Worm (Caenorhabditis elegans) whole organism, L4 larva: Measurements from ENCODE around the gene C27D6.1.

Experiments used
- F10B5.3 ChIP-seq: sonication (generic microtip); optimal IDR thresholded peaks from 2 replicates; lab custom pipeline; 2016; ENCODE audit warnings: mild to moderate bottlenecking, missing genetic modification characterization, missing compliant biosample characterization
- T26A8.4 ChIP-seq: fragments of 200-800 bp; sonication (Bioruptor generic); IDR thresholded peaks from 2 replicates; pipeline ENCODE4 v1.3.6; 2022; ENCODE audit warnings: missing genetic modification characterization, missing compliant biosample characterization
- ZK546.5 ChIP-seq, 2 experiments: sonication (generic microtip); optimal IDR thresholded peaks; 2 replicates each; lab custom pipeline; 2017; ENCODE audit warnings: missing biosample characterization in 2 of 2, missing genetic modification characterization in 2 of 2
- ceh-44 ChIP-seq: fragments of 200-800 bp; sonication (Bioruptor generic); IDR thresholded peaks from 2 replicates; pipeline ENCODE4 v1.3.6; 2022; ENCODE audit warnings: missing genetic modification reagents, missing genetic modification characterization, missing compliant biosample characterization
- egl-27 ChIP-seq: sonication (generic microtip); optimal IDR thresholded peaks from 3 replicates; lab custom pipeline; 2017; ENCODE audit warnings: missing biosample characterization, missing genetic modification reagents, missing genetic modification characterization
- lin-13 ChIP-seq: fragments of 150-350 bp; optimal IDR thresholded peaks from 2 replicates; lab custom pipeline; 2014; ENCODE audit warnings: missing biosample characterization, missing genetic modification reagents, missing genetic modification characterization
- lin-15B ChIP-seq: fragments of 150-350 bp; sonication (generic microtip); optimal IDR thresholded peaks from 3 replicates; lab custom pipeline; 2014; ENCODE audit warnings: missing biosample characterization, missing genetic modification characterization
- lir-3 ChIP-seq: sonication (generic microtip); optimal IDR thresholded peaks from 2 replicates; lab custom pipeline; 2016; ENCODE audit warnings: mild to moderate bottlenecking, missing genetic modification characterization, missing compliant biosample characterization
- nhr-48 ChIP-seq: sonication (generic microtip); optimal IDR thresholded peaks from 2 replicates; lab custom pipeline; 2016; ENCODE audit warnings: mild to moderate bottlenecking, missing genetic modification characterization, missing compliant biosample characterization
- zag-1 ChIP-seq: fragments of 150-350 bp; optimal IDR thresholded peaks from 2 replicates; lab custom pipeline; 2014; ENCODE audit warnings: missing biosample characterization, missing genetic modification characterization

DNA sequence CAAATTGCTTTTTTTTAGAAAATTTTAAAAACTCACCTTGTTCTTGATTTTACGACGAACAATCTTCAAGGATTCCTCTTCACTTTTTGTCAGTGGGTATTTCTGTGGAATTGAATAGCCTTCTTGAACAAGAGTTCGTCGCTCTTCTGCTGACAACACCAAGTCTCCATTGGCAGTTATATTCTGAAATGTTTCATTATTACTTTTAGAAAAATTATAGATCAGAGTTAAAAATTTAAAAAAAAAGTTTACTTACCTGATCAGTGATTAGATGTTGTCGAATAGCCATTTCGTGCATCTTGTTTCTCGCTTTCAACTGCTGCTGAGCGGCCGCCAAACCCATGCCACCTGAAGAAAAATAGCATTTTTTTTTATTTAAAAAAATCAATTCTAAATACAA is 7.7 kb downstream of the C27D6.1 start:
- TF ChIP-seq lir-3 (tag; lab: Kevin White, UChicago) (no peak), zag-1 (tag; lab: Kevin White, UChicago) (no peak), lin-15B (no peak), T26A8.4 (GFP tag; lab: Robert Waterston, UW) (no peak), lin-13 (GFP tag; lab: Kevin White, UChicago) (no peak), ceh-44 (no peak), ZK546.5 (tag; optimal IDR thresholded peaks at IDR 0.05; lab: Kevin White, UChicago) (no peak), nhr-48 (tag; lab: Kevin White, UChicago) (no peak), egl-27 (tag; lab: Kevin White, UChicago) (no peak), F10B5.3 (tag; lab: Kevin White, UChicago) (no peak)
